ENCODE assay signal across 1 fruit fly cellular context in the genomic region with DNA sequence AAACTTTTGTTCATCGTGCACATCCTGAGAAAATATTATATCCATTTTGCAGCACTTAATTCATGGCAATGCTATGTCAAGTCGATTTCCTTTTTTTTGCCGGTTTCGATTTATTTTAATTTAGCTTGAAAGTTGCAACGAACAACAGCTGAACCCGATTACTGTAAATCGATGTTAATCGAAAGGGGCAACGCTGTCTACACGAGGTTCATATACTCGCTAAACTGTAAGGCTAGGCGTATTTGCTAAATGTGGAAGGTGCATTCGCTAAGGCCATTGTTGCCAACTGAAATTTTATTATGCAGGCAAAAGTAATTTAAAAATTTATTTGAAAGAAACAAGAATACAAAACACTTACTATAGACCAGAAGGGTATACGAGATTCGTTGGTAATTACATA.
TF ChIP-seq lines count a peak whose summit lies in the region.

A gene (minus strand): TSS at position 131 of the 400 bp plus-strand sequence.

TF ChIP-seq in whole organism, embryonic, 481 proteins besides CTCF, POLR2A, EP300 and RAD21 (continued from another document and continues in another):
- peak in 1 of 2 experiments; percentile 81 for TF ChIP-seq crp (GFP tag; optimal IDR thresholded peaks at IDR 0.05; lab: Kevin White, UChicago)
- TF ChIP-seq bab2 (GFP tag; optimal IDR thresholded peaks at IDR 0.05; lab: Kevin White, UChicago) = peak; percentile 1
- no peak for TF ChIP-seq maf-S (GFP tag; optimal IDR thresholded peaks at IDR 0.05; lab: Kevin White, UChicago)
- TF ChIP-seq jigr1 (GFP tag; IDR thresholded peaks at IDR 0.05; lab: Robert Waterston, UW) = no peak
- TF ChIP-seq zfh2 (GFP tag; optimal IDR thresholded peaks at IDR 0.05; lab: Kevin White, UChicago) = no peak
- no peak for TF ChIP-seq br (optimal IDR thresholded peaks at IDR 0.05; lab: Kevin White, UChicago)
- peak; percentile 18 for TF ChIP-seq CG9609 (GFP tag; optimal IDR thresholded peaks at IDR 0.05; lab: Kevin White, UChicago)
- no peak for TF ChIP-seq vfl (GFP tag; optimal IDR thresholded peaks at IDR 0.05; lab: Kevin White, UChicago)
- TF ChIP-seq CG7271 (tag; optimal IDR thresholded peaks at IDR 0.05; lab: Kevin White, UChicago) = no peak
- TF ChIP-seq vvl (GFP tag; IDR thresholded peaks at IDR 0.05; lab: Robert Waterston, UW) = peak; percentile 73
- TF ChIP-seq unpg (GFP tag; optimal IDR thresholded peaks at IDR 0.05; lab: Kevin White, UChicago) = no peak
- peak; percentile 59; the same call in 1 of the 3 replicates for TF ChIP-seq mld (GFP tag; IDR thresholded peaks at IDR 0.05; lab: Robert Waterston, UW; ENCODE audit: partially characterized antibody)
- peak; percentile 75 for TF ChIP-seq nerfin-2 (GFP tag; IDR thresholded peaks at IDR 0.05; lab: Robert Waterston, UW; ENCODE audit: partially characterized antibody)
- TF ChIP-seq Opbp (GFP tag; IDR thresholded peaks at IDR 0.05; lab: Robert Waterston, UW; ENCODE audit: partially characterized antibody) = peak; percentile 81
- TF ChIP-seq CG10959 (GFP tag; IDR thresholded peaks at IDR 0.05; lab: Robert Waterston, UW) = no peak
- peak; percentile 45 for TF ChIP-seq CG17186 (GFP tag; optimal IDR thresholded peaks at IDR 0.05; lab: Kevin White, UChicago)
- TF ChIP-seq CG11696 (GFP tag; IDR thresholded peaks at IDR 0.05; lab: Robert Waterston, UW) = no peak
- TF ChIP-seq CG9932 (GFP tag; IDR thresholded peaks at IDR 0.05; lab: Robert Waterston, UW) = no peak
- TF ChIP-seq tap (tag; optimal IDR thresholded peaks at IDR 0.05; lab: Kevin White, UChicago) = no peak
- TF ChIP-seq CG15601 (tag; optimal IDR thresholded peaks at IDR 0.05; lab: Kevin White, UChicago) = peak; percentile 44
- no peak for TF ChIP-seq CG6175 (GFP tag; IDR thresholded peaks at IDR 0.05; lab: Robert Waterston, UW)
- no peak for TF ChIP-seq Chrac-16 (GFP tag; optimal IDR thresholded peaks at IDR 0.05; lab: Kevin White, UChicago)
- no peak for TF ChIP-seq NFAT (GFP tag; IDR thresholded peaks at IDR 0.05; lab: Robert Waterston, UW)
- TF ChIP-seq Oli (tag; optimal IDR thresholded peaks at IDR 0.05; lab: Kevin White, UChicago) = no peak
- TF ChIP-seq CG34422 (GFP tag; IDR thresholded peaks at IDR 0.05; lab: Robert Waterston, UW) = peak; percentile 51; the same call in 1 of the 3 replicates
- TF ChIP-seq CG17568 (GFP tag; optimal IDR thresholded peaks at IDR 0.05; lab: Kevin White, UChicago) = no peak
- no peak for TF ChIP-seq sr (GFP tag; IDR thresholded peaks at IDR 0.05; lab: Robert Waterston, UW)
- peak; percentile 24; the same call in 1 of the 2 replicates for TF ChIP-seq Rfx (GFP tag; IDR thresholded peaks at IDR 0.05; lab: Robert Waterston, UW)
- no peak for TF ChIP-seq CG17612 (GFP tag; IDR thresholded peaks at IDR 0.05; lab: Robert Waterston, UW)
- TF ChIP-seq dmrt99B (tag; optimal IDR thresholded peaks at IDR 0.05; lab: Kevin White, UChicago) = no peak
- peak; percentile 86 for TF ChIP-seq HmgD (GFP tag; optimal IDR thresholded peaks at IDR 0.05; lab: Kevin White, UChicago)
- peak; percentile 86 for TF ChIP-seq CG6791 (GFP tag; IDR thresholded peaks at IDR 0.05; lab: Robert Waterston, UW; ENCODE audit: partially characterized antibody)
- no peak for TF ChIP-seq bowl (GFP tag; IDR thresholded peaks at IDR 0.05; lab: Robert Waterston, UW)
- TF ChIP-seq CG10366 (GFP tag; IDR thresholded peaks at IDR 0.05; lab: Robert Waterston, UW) = no peak
- TF ChIP-seq sens-2 (GFP tag; IDR thresholded peaks at IDR 0.05; lab: Robert Waterston, UW) = no peak
- no peak for TF ChIP-seq HLHmδ (GFP tag; optimal IDR thresholded peaks at IDR 0.05; lab: Kevin White, UChicago)
- no peak for TF ChIP-seq CG1792 (GFP tag; optimal IDR thresholded peaks at IDR 0.05; lab: Kevin White, UChicago)
- TF ChIP-seq da (GFP tag; optimal IDR thresholded peaks at IDR 0.05; lab: Kevin White, UChicago) = no peak
- no peak for TF ChIP-seq Xbp1 (GFP tag; optimal IDR thresholded peaks at IDR 0.05; lab: Kevin White, UChicago)
- no peak for TF ChIP-seq CG3065 (GFP tag; optimal IDR thresholded peaks at IDR 0.05; lab: Kevin White, UChicago)
- peak; percentile 38 for TF ChIP-seq D19A (tag; optimal IDR thresholded peaks at IDR 0.05; lab: Kevin White, UChicago)
- TF ChIP-seq en (GFP tag; optimal IDR thresholded peaks at IDR 0.05; lab: Kevin White, UChicago) = no peak
- no peak for TF ChIP-seq tll (GFP tag; optimal IDR thresholded peaks at IDR 0.05; lab: Kevin White, UChicago)
- no peak for TF ChIP-seq CG6813 (GFP tag; optimal IDR thresholded peaks at IDR 0.05; lab: Kevin White, UChicago)
- no peak for TF ChIP-seq grau (tag; optimal IDR thresholded peaks at IDR 0.05; lab: Kevin White, UChicago)
- no peak for TF ChIP-seq sqz (GFP tag; optimal IDR thresholded peaks at IDR 0.05; lab: Kevin White, UChicago)
- TF ChIP-seq toy (GFP tag; IDR thresholded peaks at IDR 0.05; lab: Robert Waterston, UW) = no peak
- no peak for TF ChIP-seq ash1 (GFP tag; optimal IDR thresholded peaks at IDR 0.05; lab: Kevin White, UChicago)
- no peak for TF ChIP-seq Awh (GFP tag; IDR thresholded peaks at IDR 0.05; lab: Robert Waterston, UW)
- peak; percentile 10 for TF ChIP-seq mam (GFP tag; optimal IDR thresholded peaks at IDR 0.05; lab: Kevin White, UChicago)
- no peak for TF ChIP-seq mirr (GFP tag; optimal IDR thresholded peaks at IDR 0.05; lab: Kevin White, UChicago)
- TF ChIP-seq CG2712 (tag; optimal IDR thresholded peaks at IDR 0.05; lab: Kevin White, UChicago) = peak; percentile 45
- TF ChIP-seq CG9817 (tag; optimal IDR thresholded peaks at IDR 0.05; lab: Kevin White, UChicago) = no peak
- TF ChIP-seq amos (GFP tag; IDR thresholded peaks at IDR 0.05; lab: Robert Waterston, UW; ENCODE audit: partially characterized antibody) = peak; percentile 85
- TF ChIP-seq CG12744 (GFP tag; optimal IDR thresholded peaks at IDR 0.05; lab: Kevin White, UChicago) = peak; percentile 2
- TF ChIP-seq gem (tag; optimal IDR thresholded peaks at IDR 0.05; lab: Kevin White, UChicago) = no peak
- TF ChIP-seq az2 (GFP tag; optimal IDR thresholded peaks at IDR 0.05; lab: Kevin White, UChicago) = no peak
- no peak for TF ChIP-seq twi (tag; optimal IDR thresholded peaks at IDR 0.05; lab: Kevin White, UChicago)
- TF ChIP-seq sna (GFP tag; IDR thresholded peaks at IDR 0.05; lab: Robert Waterston, UW; ENCODE audit: partially characterized antibody) = peak; percentile 58; the same call in 1 of the 2 replicates
- no peak for TF ChIP-seq ac (GFP tag; optimal IDR thresholded peaks at IDR 0.05; lab: Kevin White, UChicago)
- TF ChIP-seq caup (GFP tag; optimal IDR thresholded peaks at IDR 0.05; lab: Kevin White, UChicago; ENCODE audit: severe bottlenecking) = no peak
- peak; percentile 79 for TF ChIP-seq inv (GFP tag; IDR thresholded peaks at IDR 0.05; lab: Robert Waterston, UW; ENCODE audit: partially characterized antibody)
- no peak for TF ChIP-seq Rx (GFP tag; IDR thresholded peaks at IDR 0.05; lab: Robert Waterston, UW)
- TF ChIP-seq tx (GFP tag; optimal IDR thresholded peaks at IDR 0.05; lab: Kevin White, UChicago) = no peak
- peak; percentile 27 for TF ChIP-seq her (GFP tag; optimal IDR thresholded peaks at IDR 0.05; lab: Kevin White, UChicago)
- TF ChIP-seq CG7963 (GFP tag; IDR thresholded peaks at IDR 0.05; lab: Robert Waterston, UW; ENCODE audit: partially characterized antibody) = peak; percentile 76
- no peak for TF ChIP-seq al (GFP tag; IDR thresholded peaks at IDR 0.05; lab: Robert Waterston, UW)
- TF ChIP-seq nau (GFP tag; optimal IDR thresholded peaks at IDR 0.05; lab: Kevin White, UChicago) = no peak
- no peak for TF ChIP-seq fd96Cb (tag; optimal IDR thresholded peaks at IDR 0.05; lab: Kevin White, UChicago)
- TF ChIP-seq trem (tag; optimal IDR thresholded peaks at IDR 0.05; lab: Kevin White, UChicago) = peak; percentile 75
- TF ChIP-seq sc (optimal IDR thresholded peaks at IDR 0.05; lab: Kevin White, UChicago) = no peak
- TF ChIP-seq sc (GFP tag; optimal IDR thresholded peaks at IDR 0.05; lab: Kevin White, UChicago) = no peak
- TF ChIP-seq Jarid2 (GFP tag; optimal IDR thresholded peaks at IDR 0.05; lab: Kevin White, UChicago) = no peak
- no peak for TF ChIP-seq Hr39 (optimal IDR thresholded peaks at IDR 0.05; lab: Kevin White, UChicago)
- TF ChIP-seq CG10979 (tag; optimal IDR thresholded peaks at IDR 0.05; lab: Kevin White, UChicago) = no peak
- TF ChIP-seq Fer2 (tag; optimal IDR thresholded peaks at IDR 0.05; lab: Kevin White, UChicago) = no peak
- no peak for TF ChIP-seq Elba2 (GFP tag; optimal IDR thresholded peaks at IDR 0.05; lab: Kevin White, UChicago)
- peak; percentile 94 for TF ChIP-seq pita (GFP tag; optimal IDR thresholded peaks at IDR 0.05; lab: Kevin White, UChicago)
- no peak for TF ChIP-seq ERR (GFP tag; optimal IDR thresholded peaks at IDR 0.05; lab: Kevin White, UChicago)
- no peak for TF ChIP-seq Kr (GFP tag; optimal IDR thresholded peaks at IDR 0.05; lab: Kevin White, UChicago)
- TF ChIP-seq slbo (GFP tag; IDR thresholded peaks at IDR 0.05; lab: Robert Waterston, UW) = no peak
- peak; percentile 87 for TF ChIP-seq CG1603 (tag; optimal IDR thresholded peaks at IDR 0.05; lab: Kevin White, UChicago)
- peak; percentile 90 for TF ChIP-seq stwl (tag; optimal IDR thresholded peaks at IDR 0.05; lab: Kevin White, UChicago)
- no peak for TF ChIP-seq ap (GFP tag; IDR thresholded peaks at IDR 0.05; lab: Robert Waterston, UW)
- no peak for TF ChIP-seq sd (tag; optimal IDR thresholded peaks at IDR 0.05; lab: Kevin White, UChicago)
- no peak for TF ChIP-seq Asciz (GFP tag; optimal IDR thresholded peaks at IDR 0.05; lab: Kevin White, UChicago)
- peak; percentile 47 for TF ChIP-seq B-H2 (GFP tag; optimal IDR thresholded peaks at IDR 0.05; lab: Kevin White, UChicago)
- peak; percentile 8 for TF ChIP-seq NfI (GFP tag; optimal IDR thresholded peaks at IDR 0.05; lab: Kevin White, UChicago)
- TF ChIP-seq CG2199 (GFP tag; IDR thresholded peaks at IDR 0.05; lab: Robert Waterston, UW) = peak; percentile 75; the same call in 2 of the 3 replicates
- TF ChIP-seq fd102C (GFP tag; optimal IDR thresholded peaks at IDR 0.05; lab: Kevin White, UChicago) = no peak
- no peak for TF ChIP-seq cas (GFP tag; IDR thresholded peaks at IDR 0.05; lab: Robert Waterston, UW)
- TF ChIP-seq dmrt11E (tag; optimal IDR thresholded peaks at IDR 0.05; lab: Kevin White, UChicago) = no peak
- peak; percentile 71; the same call in 1 of the 3 replicates for TF ChIP-seq CG11560 (tag; IDR thresholded peaks at IDR 0.05; lab: Robert Waterston, UW)
- peak; percentile 55 for TF ChIP-seq CG10267 (tag; optimal IDR thresholded peaks at IDR 0.05; lab: Kevin White, UChicago)
- no peak for TF ChIP-seq CG18619 (GFP tag; optimal IDR thresholded peaks at IDR 0.05; lab: Kevin White, UChicago)
- TF ChIP-seq CG8944 (GFP tag; optimal IDR thresholded peaks at IDR 0.05; lab: Kevin White, UChicago) = no peak
- no peak for TF ChIP-seq CG10274 (GFP tag; optimal IDR thresholded peaks at IDR 0.05; lab: Kevin White, UChicago)
- peak; percentile 80 for TF ChIP-seq HLH4C (GFP tag; IDR thresholded peaks at IDR 0.05; lab: Robert Waterston, UW; ENCODE audit: partially characterized antibody)
- TF ChIP-seq repo (GFP tag; optimal IDR thresholded peaks at IDR 0.05; lab: Kevin White, UChicago) = no peak
- TF ChIP-seq otp (GFP tag; IDR thresholded peaks at IDR 0.05; lab: Robert Waterston, UW) = no peak
- TF ChIP-seq seq (GFP tag; IDR thresholded peaks at IDR 0.05; lab: Robert Waterston, UW) = no peak
- no peak for TF ChIP-seq ftz-f1 (GFP tag; optimal IDR thresholded peaks at IDR 0.05; lab: Kevin White, UChicago)
- TF ChIP-seq CG7372 (GFP tag; IDR thresholded peaks at IDR 0.05; lab: Robert Waterston, UW) = no peak
- peak; percentile 24 for TF ChIP-seq CG13624 (GFP tag; optimal IDR thresholded peaks at IDR 0.05; lab: Kevin White, UChicago)
- peak; percentile 79 for TF ChIP-seq knrl (GFP tag; IDR thresholded peaks at IDR 0.05; lab: Robert Waterston, UW; ENCODE audit: partially characterized antibody)
- peak; percentile 21 for TF ChIP-seq p53 (GFP tag; optimal IDR thresholded peaks at IDR 0.05; lab: Kevin White, UChicago)
- no peak for TF ChIP-seq Tbp (GFP tag; optimal IDR thresholded peaks at IDR 0.05; lab: Kevin White, UChicago)
- no peak for TF ChIP-seq CG6689 (GFP tag; IDR thresholded peaks at IDR 0.05; lab: Robert Waterston, UW)
- no peak for TF ChIP-seq yki (optimal IDR thresholded peaks at IDR 0.05; lab: Kevin White, UChicago)
- no peak for TF ChIP-seq gcm2 (GFP tag; optimal IDR thresholded peaks at IDR 0.05; lab: Kevin White, UChicago)
- TF ChIP-seq Doc2 (GFP tag; IDR thresholded peaks at IDR 0.05; lab: Robert Waterston, UW) = no peak
- peak; percentile 82 for TF ChIP-seq Sry-δ (GFP tag; optimal IDR thresholded peaks at IDR 0.05; lab: Kevin White, UChicago)
- TF ChIP-seq onecut (GFP tag; IDR thresholded peaks at IDR 0.05; lab: Robert Waterston, UW) = peak; percentile 28; the same call in 1 of the 2 replicates
- TF ChIP-seq Fer1 (GFP tag; optimal IDR thresholded peaks at IDR 0.05; lab: Kevin White, UChicago) = peak; percentile 23
- TF ChIP-seq H2.0 (GFP tag; IDR thresholded peaks at IDR 0.05; lab: Robert Waterston, UW) = no peak
- TF ChIP-seq CG9876 (GFP tag; optimal IDR thresholded peaks at IDR 0.05; lab: Kevin White, UChicago) = no peak
- TF ChIP-seq cad (GFP tag; optimal IDR thresholded peaks at IDR 0.05; lab: Kevin White, UChicago) = no peak
- no peak for TF ChIP-seq BtbVII (GFP tag; optimal IDR thresholded peaks at IDR 0.05; lab: Kevin White, UChicago)
- TF ChIP-seq tna (GFP tag; IDR thresholded peaks at IDR 0.05; lab: Robert Waterston, UW; ENCODE audit: partially characterized antibody) = peak; percentile 73
- no peak for TF ChIP-seq CG10147 (GFP tag; optimal IDR thresholded peaks at IDR 0.05; lab: Kevin White, UChicago)
- peak; percentile 88 for TF ChIP-seq BEAF-32 (GFP tag; optimal IDR thresholded peaks at IDR 0.05; lab: Kevin White, UChicago)
- no peak for TF ChIP-seq Meics (GFP tag; optimal IDR thresholded peaks at IDR 0.05; lab: Kevin White, UChicago)
- no peak for TF ChIP-seq CG12219 (GFP tag; optimal IDR thresholded peaks at IDR 0.05; lab: Kevin White, UChicago)
- TF ChIP-seq nmo (GFP tag; optimal IDR thresholded peaks at IDR 0.05; lab: Kevin White, UChicago) = peak; percentile 60
- TF ChIP-seq dysf (GFP tag; IDR thresholded peaks at IDR 0.05; lab: Robert Waterston, UW) = no peak
- TF ChIP-seq CG6654 (GFP tag; optimal IDR thresholded peaks at IDR 0.05; lab: Kevin White, UChicago) = no peak
- TF ChIP-seq CG8765 (GFP tag; IDR thresholded peaks at IDR 0.05; lab: Robert Waterston, UW) = no peak
- no peak for TF ChIP-seq kah (GFP tag; optimal IDR thresholded peaks at IDR 0.05; lab: Kevin White, UChicago)
- TF ChIP-seq croc (GFP tag; conservative IDR thresholded peaks at IDR 0.05; lab: Robert Waterston, UW) = no peak
- TF ChIP-seq hb (GFP tag; IDR thresholded peaks at IDR 0.05; lab: Robert Waterston, UW; ENCODE audit: partially characterized antibody) = peak; percentile 76
